Fruit fly (Drosophila melanogaster): Measurements from ENCODE around the gene CG33003.

Gene CG33003

DNA sequence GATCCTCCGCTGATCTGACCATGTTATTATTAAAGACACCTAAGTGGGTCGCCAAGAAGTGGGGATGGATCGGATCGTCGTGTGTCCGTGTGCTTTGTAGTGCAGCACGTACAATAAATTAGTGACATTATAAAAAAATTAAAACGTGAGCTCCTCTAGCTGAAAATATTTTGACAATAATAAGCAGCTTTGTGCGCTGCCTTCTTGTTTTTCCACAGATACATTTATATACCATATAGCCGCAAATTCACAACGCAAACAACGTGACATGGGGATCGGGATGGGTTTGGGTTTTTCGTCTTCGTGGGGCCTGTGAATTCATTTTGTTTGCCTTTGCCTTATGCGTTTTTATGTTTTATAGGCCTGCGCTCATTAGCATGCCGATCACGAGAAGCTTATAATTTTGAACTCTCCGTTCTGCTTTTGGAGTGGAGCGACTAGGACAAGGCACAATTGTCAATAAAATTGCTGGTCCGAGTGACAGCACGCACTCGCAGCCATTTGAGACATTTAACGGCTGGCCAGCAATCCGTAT is 34.9 kb upstream of the CG33003 start (continued):
- no peak for TF ChIP-seq CG2116 (GFP tag; optimal IDR thresholded peaks at IDR 0.05)
- TF ChIP-seq HLH4C (GFP tag; IDR thresholded peaks at IDR 0.05; ENCODE audit: partially characterized antibody): no peak
- TF ChIP-seq CG7839 (tag; optimal IDR thresholded peaks at IDR 0.05): no peak
- no peak for TF ChIP-seq sisA (GFP tag; IDR thresholded peaks at IDR 0.05)
- 0 out of 2 replicates have a peak, but pooled peaks have one; percentile 29 for TF ChIP-seq CG17612 (GFP tag; IDR thresholded peaks at IDR 0.05)
- no peak for TF ChIP-seq Hand (GFP tag; optimal IDR thresholded peaks at IDR 0.05)
- peak; percentile 73 for TF ChIP-seq sens (GFP tag)
- TF ChIP-seq usp (GFP tag; optimal IDR thresholded peaks at IDR 0.05): no peak
- no peak for TF ChIP-seq zfh1 (GFP tag; IDR thresholded peaks at IDR 0.05)
- no peak for TF ChIP-seq pho (GFP tag; optimal IDR thresholded peaks at IDR 0.05)
- no peak for TF ChIP-seq psq (GFP tag; optimal IDR thresholded peaks at IDR 0.05)
- TF ChIP-seq so (GFP tag; IDR thresholded peaks at IDR 0.05): no peak
- no peak for TF ChIP-seq ems (GFP tag; optimal IDR thresholded peaks at IDR 0.05)
- no peak for TF ChIP-seq p53 (GFP tag; optimal IDR thresholded peaks at IDR 0.05)
- TF ChIP-seq dan (GFP tag; IDR thresholded peaks at IDR 0.05): no peak

DNA sequence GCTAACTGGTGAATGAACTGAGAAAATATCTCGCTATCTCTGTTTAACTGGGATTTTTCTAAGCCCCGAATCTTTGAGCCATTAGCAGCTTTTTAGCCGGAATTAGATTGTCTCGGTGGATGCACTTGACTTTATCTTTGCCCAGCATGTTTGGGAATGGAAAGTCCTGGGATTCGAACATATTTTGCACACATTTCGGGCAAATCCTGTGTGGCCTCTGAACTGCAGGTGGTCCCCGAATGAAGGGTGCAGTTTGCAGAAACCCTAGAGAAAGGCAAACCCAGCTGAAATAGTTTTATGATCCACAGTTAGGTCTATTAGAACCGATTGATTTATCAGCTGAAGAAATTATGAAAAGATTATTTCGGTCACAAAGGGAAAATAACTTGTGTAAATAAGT is 34.1 kb upstream of the CG33003 start:
- TF ChIP-seq zen (tag; optimal IDR thresholded peaks at IDR 0.05) (peak; percentile 88), twi (tag; optimal IDR thresholded peaks at IDR 0.05) (peak; percentile 88), ind (GFP tag; optimal IDR thresholded peaks at IDR 0.05) (no peak), cad (GFP tag; optimal IDR thresholded peaks at IDR 0.05) (peak; percentile 68), tll (GFP tag; optimal IDR thresholded peaks at IDR 0.05) (peak in 1 of 2 experiments; percentile 86), CG15479 (GFP tag; optimal IDR thresholded peaks at IDR 0.05) (peak; percentile 95)

DNA sequence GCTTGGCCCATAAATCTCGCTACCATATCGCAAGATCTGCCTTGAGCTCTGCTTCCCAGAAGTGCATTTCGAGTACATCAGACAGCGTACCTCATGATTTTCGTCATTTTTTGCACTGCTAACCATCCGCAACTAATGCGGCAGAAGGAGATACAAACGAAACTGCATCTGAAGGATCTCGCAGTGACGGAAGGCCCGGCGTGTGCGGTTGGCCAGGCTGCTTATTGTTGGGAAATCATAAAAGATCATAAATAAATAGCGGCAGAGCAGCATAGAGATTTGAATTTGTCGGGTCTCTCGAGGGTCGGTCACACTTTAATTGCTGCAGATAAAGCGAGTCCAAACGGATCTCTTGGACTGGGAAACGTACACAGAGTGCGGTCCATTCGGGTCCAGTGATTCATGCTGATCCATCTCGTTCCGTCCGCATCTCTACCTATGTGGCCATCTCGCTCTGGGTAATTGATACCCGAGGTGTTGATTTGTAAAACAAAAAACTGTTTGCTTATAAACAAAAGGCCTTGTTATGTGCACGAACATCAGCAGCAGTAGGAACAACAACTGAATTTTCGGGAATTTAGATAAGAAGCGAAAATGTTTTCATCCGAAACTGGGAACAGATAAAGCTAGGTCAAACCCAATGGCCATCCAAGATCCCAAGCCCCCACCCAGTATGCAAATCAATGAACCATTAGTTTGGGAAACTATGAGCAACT is 32.0 kb upstream of the CG33003 start:
- TF ChIP-seq twi (tag; optimal IDR thresholded peaks at IDR 0.05): peak; percentile 59
- TF ChIP-seq abd-A (tag; optimal IDR thresholded peaks at IDR 0.05): no peak
- peak; percentile 95 for TF ChIP-seq cad (GFP tag; optimal IDR thresholded peaks at IDR 0.05)
- peak in 1 of 2 experiments; percentile 89 for TF ChIP-seq tll (GFP tag; optimal IDR thresholded peaks at IDR 0.05)
- no peak for TF ChIP-seq prd (optimal IDR thresholded peaks at IDR 0.05)
- peak; percentile 71; the same call in 2 of the 3 replicates for TF ChIP-seq prd (GFP tag; IDR thresholded peaks at IDR 0.05)
- TF ChIP-seq Kr (GFP tag; optimal IDR thresholded peaks at IDR 0.05): peak; percentile 70
- peak; percentile 1 for TF ChIP-seq ac (GFP tag; optimal IDR thresholded peaks at IDR 0.05)
- TF ChIP-seq CG30431 (GFP tag; optimal IDR thresholded peaks at IDR 0.05): no peak
- peak; percentile 87 for TF ChIP-seq D (optimal IDR thresholded peaks at IDR 0.05)
- TF ChIP-seq D (GFP tag; optimal IDR thresholded peaks at IDR 0.05): peak; percentile 4
- no peak for TF ChIP-seq Mad (GFP tag; optimal IDR thresholded peaks at IDR 0.05)
- TF ChIP-seq CG10274 (GFP tag; optimal IDR thresholded peaks at IDR 0.05): peak; percentile 5
- TF ChIP-seq CG17361 (GFP tag; IDR thresholded peaks at IDR 0.05): peak; percentile 27; the same call in 1 of the 3 replicates
- TF ChIP-seq odd (GFP tag; optimal IDR thresholded peaks at IDR 0.05): peak; percentile 25
- TF ChIP-seq zen (tag; optimal IDR thresholded peaks at IDR 0.05): peak; percentile 93
- peak; percentile 28 for TF ChIP-seq CG8924 (tag; optimal IDR thresholded peaks at IDR 0.05)
- peak; percentile 99 for TF ChIP-seq CG15479 (GFP tag; optimal IDR thresholded peaks at IDR 0.05)
- TF ChIP-seq so (GFP tag; IDR thresholded peaks at IDR 0.05): peak; percentile 47; the same call in 1 of the 3 replicates
- no peak for TF ChIP-seq CG10565 (GFP tag; optimal IDR thresholded peaks at IDR 0.05)
- TF ChIP-seq fd64A (GFP tag; optimal IDR thresholded peaks at IDR 0.05): no peak
- TF ChIP-seq Blimp-1 (GFP tag; optimal IDR thresholded peaks at IDR 0.05): no peak
- peak in 1 of 2 experiments; percentile 29 for TF ChIP-seq Hr78 (GFP tag; optimal IDR thresholded peaks at IDR 0.05)
- TF ChIP-seq da (GFP tag; optimal IDR thresholded peaks at IDR 0.05): no peak
- TF ChIP-seq Stat92E (GFP tag; optimal IDR thresholded peaks at IDR 0.05): peak in 1 of 3 experiments; percentile 68
- no peak for TF ChIP-seq CG6683 (GFP tag; optimal IDR thresholded peaks at IDR 0.05)
- no peak for TF ChIP-seq CG13624 (GFP tag; optimal IDR thresholded peaks at IDR 0.05)
